Worm (Caenorhabditis elegans) whole organism, L3 larva: ENCODE measurements around the gene T10C6.15.

Source experiments
- R02D3.7 ChIP-seq: fragments of 150-350 bp; optimal IDR thresholded peaks from 2 replicates; lab custom pipeline; 2014; ENCODE audit warnings: missing biosample characterization, missing genetic modification characterization
- ZK546.5 ChIP-seq: sonication (generic microtip); optimal IDR thresholded peaks from 2 replicates; lab custom pipeline; 2017; ENCODE audit warnings: missing biosample characterization, missing genetic modification characterization
- aly-2 ChIP-seq: fragments of 150-350 bp; optimal IDR thresholded peaks from 2 replicates; lab custom pipeline; 2014; ENCODE audit warnings: missing biosample characterization, missing genetic modification characterization
- ama-1 ChIP-seq: fragments of 150-350 bp; optimal IDR thresholded peaks from 2 replicates; lab custom pipeline; 2018
- ceh-16 ChIP-seq: sonication (generic microtip); optimal IDR thresholded peaks from 2 replicates; lab custom pipeline; 2017; ENCODE audit warnings: missing biosample characterization, missing genetic modification characterization
- ceh-28 ChIP-seq: fragments of 150-350 bp; optimal IDR thresholded peaks from 2 replicates; lab custom pipeline; 2014; ENCODE audit warnings: missing biosample characterization, missing genetic modification reagents, missing genetic modification characterization
- ceh-82 ChIP-seq: fragments of 150-350 bp; optimal IDR thresholded peaks from 2 replicates; lab custom pipeline; 2014; ENCODE audit warnings: missing biosample characterization, missing genetic modification characterization
- ceh-9 ChIP-seq: sonication (generic microtip); optimal IDR thresholded peaks from 2 replicates; lab custom pipeline; 2018; ENCODE audit warnings: missing biosample characterization, missing genetic modification characterization
- egl-27 ChIP-seq: sonication (generic microtip); optimal IDR thresholded peaks from 4 replicates; lab custom pipeline; 2017; ENCODE audit warnings: missing biosample characterization, missing genetic modification reagents, missing genetic modification characterization
- elt-1 ChIP-seq: fragments of 150-350 bp; optimal IDR thresholded peaks from 2 replicates; lab custom pipeline; 2014; ENCODE audit warnings: missing biosample characterization, missing genetic modification characterization
- elt-2 ChIP-seq: sonication (generic microtip); optimal IDR thresholded peaks from 2 replicates; lab custom pipeline; 2016; ENCODE audit warnings: missing genetic modification reagents, mild to moderate bottlenecking, missing genetic modification characterization, missing compliant biosample characterization
- elt-3 ChIP-seq, 3 experiments: fragments of 150-350 bp in 1 of 3; sonication (generic microtip) in 2 of 3; optimal IDR thresholded peaks; 2 replicates in 2 of 3; 4 replicates in 1 of 3; lab custom pipeline; 2014 to 2017; ENCODE audit warnings: missing biosample characterization in 3 of 3, missing genetic modification characterization in 3 of 3
- eor-1 ChIP-seq, 2 experiments: fragments of 150-350 bp; optimal IDR thresholded peaks; 2 replicates each; lab custom pipeline; 2014 to 2018; ENCODE audit warnings: missing biosample characterization in 2 of 2, missing genetic modification characterization in 2 of 2
- hmg-11 ChIP-seq: sonication (generic microtip); optimal IDR thresholded peaks from 2 replicates; lab custom pipeline; 2016; ENCODE audit warnings: missing genetic modification characterization, missing compliant biosample characterization
- jun-1 ChIP-seq: fragments of 150-350 bp; optimal IDR thresholded peaks from 2 replicates; lab custom pipeline; 2014; ENCODE audit warnings: missing biosample characterization, missing genetic modification reagents, missing genetic modification characterization
- lin-39 ChIP-seq: fragments of 150-350 bp; optimal IDR thresholded peaks from 2 replicates; lab custom pipeline; 2018; ENCODE audit warnings: missing biosample characterization, missing genetic modification reagents, missing genetic modification characterization
- lsy-12 ChIP-seq: sonication (generic microtip); optimal IDR thresholded peaks from 2 replicates; lab custom pipeline; 2016; ENCODE audit warnings: mild to moderate bottlenecking, missing genetic modification characterization, missing compliant biosample characterization
- mdl-1 ChIP-seq: fragments of 150-350 bp; optimal IDR thresholded peaks from 2 replicates; lab custom pipeline; 2014; ENCODE audit warnings: missing biosample characterization, missing genetic modification characterization
- nfya-1 ChIP-seq: sonication (generic microtip); optimal IDR thresholded peaks from 2 replicates; lab custom pipeline; 2017; ENCODE audit warnings: missing genetic modification characterization, mild to moderate bottlenecking, missing compliant biosample characterization, antibody characterized with exemption, moderate library complexity; ENCODE audit not compliant: insufficient read depth
- nhr-12 ChIP-seq: fragments of 150-350 bp; optimal IDR thresholded peaks from 2 replicates; lab custom pipeline; 2014; ENCODE audit warnings: missing biosample characterization, missing genetic modification characterization
- nhr-23 ChIP-seq: fragments of 150-350 bp; optimal IDR thresholded peaks from 2 replicates; lab custom pipeline; 2014; ENCODE audit warnings: missing biosample characterization, missing genetic modification reagents, missing genetic modification characterization
- nhr-237 ChIP-seq: fragments of 150-350 bp; optimal IDR thresholded peaks from 2 replicates; lab custom pipeline; 2014; ENCODE audit warnings: missing biosample characterization, missing genetic modification characterization
- nhr-25 ChIP-seq: sonication (generic microtip); optimal IDR thresholded peaks from 2 replicates; lab custom pipeline; 2017; ENCODE audit warnings: missing biosample characterization, missing genetic modification characterization
- nhr-67 ChIP-seq: fragments of 150-350 bp; optimal IDR thresholded peaks from 2 replicates; lab custom pipeline; 2014; ENCODE audit warnings: missing biosample characterization, missing genetic modification characterization
- nhr-77 ChIP-seq: fragments of 150-350 bp; optimal IDR thresholded peaks from 2 replicates; lab custom pipeline; 2014; ENCODE audit warnings: missing biosample characterization, missing genetic modification characterization
- pha-4 ChIP-seq: fragments of 150-350 bp; optimal IDR thresholded peaks from 2 replicates; lab custom pipeline; 2014; ENCODE audit warnings: missing biosample characterization, missing genetic modification reagents, missing genetic modification characterization
- pqm-1 ChIP-seq: fragments of 150-350 bp; optimal IDR thresholded peaks from 2 replicates; lab custom pipeline; 2017; ENCODE audit warnings: missing biosample characterization, missing genetic modification characterization, inconsistent platforms
- snpc-4 ChIP-seq: fragments of 150-350 bp; optimal IDR thresholded peaks from 2 replicates; lab custom pipeline; 2014; ENCODE audit warnings: missing biosample characterization, missing genetic modification characterization
- tbx-2 ChIP-seq: sonication (generic microtip); optimal IDR thresholded peaks from 2 replicates; lab custom pipeline; 2016; ENCODE audit warnings: mild to moderate bottlenecking, missing genetic modification characterization, missing compliant biosample characterization
- unc-39 ChIP-seq: sonication (generic microtip); optimal IDR thresholded peaks from 4 replicates; lab custom pipeline; 2017; ENCODE audit warnings: missing biosample characterization, missing genetic modification characterization
- unc-62 ChIP-seq: fragments of 150-350 bp; sonication (generic microtip); optimal IDR thresholded peaks from 4 replicates; lab custom pipeline; 2014; ENCODE audit warnings: missing biosample characterization, missing genetic modification reagents, missing genetic modification characterization
- ztf-11 ChIP-seq: fragments of 150-350 bp; optimal IDR thresholded peaks from 2 replicates; lab custom pipeline; 2014; ENCODE audit warnings: missing biosample characterization, missing genetic modification characterization
- ztf-4 ChIP-seq: fragments of 150-350 bp; optimal IDR thresholded peaks from 2 replicates; lab custom pipeline; 2014; ENCODE audit warnings: missing biosample characterization, missing genetic modification characterization

T10C6.15 gene

ce11 chrV:16040140-16040827 is 5.5 kb downstream of the T10C6.15 start, which contains the start of the genes his-4 and his-3:
TSS of gene his-4 (minus strand) at chrV:16040515.
TSS of gene his-3 (plus strand) at chrV:16040808.
- peak; percentile 30 for TF ChIP-seq nhr-23
- peak; percentile 68 for TF ChIP-seq pha-4 (tag; lab: Kevin White, UChicago)
- peak; percentile 11 for TF ChIP-seq elt-1
- TF ChIP-seq snpc-4 (tag; lab: Kevin White, UChicago), result peak; percentile 28
- TF ChIP-seq elt-2 (tag; lab: Kevin White, UChicago), result peak; percentile 60
- TF ChIP-seq pqm-1, result peak; percentile 41
- peak; percentile 93 for TF ChIP-seq nhr-25 (tag; lab: Kevin White, UChicago)

ce11 chrV:16036166-16036565 is 9.6 kb downstream of the T10C6.15 start, which contains the start of gene T10C6.10:
TSS of gene T10C6.10 (plus strand) at chrV:16036413.
- TF ChIP-seq aly-2 (tag; lab: Kevin White, UChicago), result no peak
- TF ChIP-seq unc-62 (GFP tag; lab: Kevin White, UChicago), result no peak
- no peak for TF ChIP-seq nhr-77 (tag; lab: Kevin White, UChicago)
- no peak for TF ChIP-seq ceh-28
- TF ChIP-seq tbx-2, result no peak
- no peak for TF ChIP-seq ceh-9 (tag; lab: Kevin White, UChicago)
- TF ChIP-seq mdl-1 (tag; lab: Kevin White, UChicago), result no peak
- TF ChIP-seq ceh-16 (tag; lab: Kevin White, UChicago), result no peak
- TF ChIP-seq nfya-1 (tag; lab: Kevin White, UChicago), result no peak
- TF ChIP-seq elt-3 (tag; optimal IDR thresholded peaks at IDR 0.05; lab: Kevin White, UChicago), result no peak
- TF ChIP-seq ZK546.5 (tag; lab: Kevin White, UChicago), result no peak
- no peak for TF ChIP-seq ztf-4 (tag; lab: Kevin White, UChicago)
- TF ChIP-seq hmg-11 (tag; lab: Kevin White, UChicago), result no peak
- TF ChIP-seq lsy-12 (tag; lab: Kevin White, UChicago), result no peak

- TF ChIP-seq hmg-11 (tag; lab: Kevin White, UChicago) (no peak), ztf-11 (tag; lab: Kevin White, UChicago) (no peak), ceh-9 (tag; lab: Kevin White, UChicago) (no peak), eor-1 (tag; optimal IDR thresholded peaks at IDR 0.05; lab: Kevin White, UChicago) (no peak), R02D3.7 (tag; lab: Kevin White, UChicago) (no peak), nhr-67 (no peak), pqm-1 (no peak)
Measured at ce11 chrV:16033491-16033890, 12.2 kb downstream of the T10C6.15 start.

ce11 chrV:16032761-16033160 is 13.0 kb downstream of the T10C6.15 start, which contains the start of gene T10C6.16:
TSS of gene T10C6.16 (minus strand) at chrV:16033005.
- TF ChIP-seq unc-39 (tag; lab: Kevin White, UChicago), result no peak

ce11 chrV:16031571-16031970 is 14.2 kb downstream of the T10C6.15 start, which contains the start of gene T10C6.7:
TSS of gene T10C6.7 (minus strand) at chrV:16031713.
- TF ChIP-seq elt-3 (tag; optimal IDR thresholded peaks at IDR 0.05; lab: Kevin White, UChicago) (no peak), snpc-4 (tag; lab: Kevin White, UChicago) (no peak), nhr-12 (tag; lab: Kevin White, UChicago) (no peak), unc-62 (GFP tag; lab: Kevin White, UChicago) (no peak), hmg-11 (tag; lab: Kevin White, UChicago) (no peak), ceh-82 (tag; lab: Kevin White, UChicago) (no peak), nhr-237 (tag; lab: Kevin White, UChicago) (no peak), lin-39 (tag; lab: Kevin White, UChicago) (no peak), nhr-67 (no peak)

ce11 chrV:16029237-16029636 is 16.5 kb downstream of the T10C6.15 start:
- no peak for TF ChIP-seq nhr-77 (tag; lab: Kevin White, UChicago)
- no peak for TF ChIP-seq nhr-12 (tag; lab: Kevin White, UChicago)
- TF ChIP-seq nhr-67, result no peak
- TF ChIP-seq ceh-9 (tag; lab: Kevin White, UChicago), result no peak
- no peak for TF ChIP-seq snpc-4 (tag; lab: Kevin White, UChicago)
- no peak for TF ChIP-seq egl-27 (tag; lab: Kevin White, UChicago)
- TF ChIP-seq ama-1 (lab: Kevin White, UChicago), result no peak
- no peak for TF ChIP-seq eor-1 (tag; optimal IDR thresholded peaks at IDR 0.05; lab: Kevin White, UChicago)
- no peak for TF ChIP-seq jun-1
